Fruit fly (Drosophila melanogaster): Measurements from ENCODE around the gene p130CAS.
A peak's percentile ranks its signal among the peaks of the same experiment; 100 is the strongest.

The p130CAS gene

dm6 chr3L:129311-129816, 23.3 kb upstream of the p130CAS start, which contains the start of gene Pdk1 (continued):
- TF ChIP-seq exex (tag; optimal IDR thresholded peaks at IDR 0.05) (peak; percentile 27), cwo (GFP tag; optimal IDR thresholded peaks at IDR 0.05) (peak; percentile 8), CG1603 (tag; optimal IDR thresholded peaks at IDR 0.05) (peak; percentile 60), eve (GFP tag; optimal IDR thresholded peaks at IDR 0.05) (peak in 1 of 2 experiments; percentile 76), CG3163 (GFP tag; optimal IDR thresholded peaks at IDR 0.05) (peak; percentile 79), NfI (GFP tag; optimal IDR thresholded peaks at IDR 0.05) (peak; percentile 1), Dip2 (GFP tag; IDR thresholded peaks at IDR 0.05) (no peak), ara (GFP tag; IDR thresholded peaks at IDR 0.05) (0 out of 2 replicates have a peak, but pooled peaks have one; percentile 29), CG11398 (GFP tag; optimal IDR thresholded peaks at IDR 0.05) (peak; percentile 38), insv (GFP tag; optimal IDR thresholded peaks at IDR 0.05) (peak in 1 of 2 experiments; percentile 82), lola (GFP tag; optimal IDR thresholded peaks at IDR 0.05) (no peak), CG16863 (GFP tag; optimal IDR thresholded peaks at IDR 0.05) (no peak), CG5245 (GFP tag; optimal IDR thresholded peaks at IDR 0.05) (no peak), Lpt (GFP tag; optimal IDR thresholded peaks at IDR 0.05) (no peak), Dad (GFP tag; optimal IDR thresholded peaks at IDR 0.05) (no peak), YL-1 (GFP tag; optimal IDR thresholded peaks at IDR 0.05) (peak; percentile 11), MESR4 (GFP tag; optimal IDR thresholded peaks at IDR 0.05) (no peak), CG4854 (GFP tag; optimal IDR thresholded peaks at IDR 0.05) (no peak), H15 (GFP tag; IDR thresholded peaks at IDR 0.05) (no peak), CG17912 (GFP tag; optimal IDR thresholded peaks at IDR 0.05) (peak; percentile 39), CG10462 (GFP tag; optimal IDR thresholded peaks at IDR 0.05) (no peak), tin (GFP tag; optimal IDR thresholded peaks at IDR 0.05) (no peak), CG6254 (GFP tag; optimal IDR thresholded peaks at IDR 0.05) (no peak), CG17568 (GFP tag; optimal IDR thresholded peaks at IDR 0.05) (peak; percentile 36), Hmr (GFP tag; optimal IDR thresholded peaks at IDR 0.05) (peak; percentile 51), ATbp (GFP tag; optimal IDR thresholded peaks at IDR 0.05) (no peak), grau (tag; optimal IDR thresholded peaks at IDR 0.05) (peak; percentile 32), Camta (GFP tag; optimal IDR thresholded peaks at IDR 0.05) (no peak), CG13424 (tag; optimal IDR thresholded peaks at IDR 0.05) (no peak), z (GFP tag; IDR thresholded peaks at IDR 0.05) (peak; percentile 78; the same call in 2 of the 3 replicates), luna (GFP tag; optimal IDR thresholded peaks at IDR 0.05) (no peak), Med (GFP tag) (peak; percentile 93), hkb (optimal IDR thresholded peaks at IDR 0.05) (no peak), hkb (GFP tag; IDR thresholded peaks at IDR 0.05) (peak; percentile 56), dysf (GFP tag; IDR thresholded peaks at IDR 0.05) (no peak), HLH4C (GFP tag; IDR thresholded peaks at IDR 0.05; ENCODE audit: partially characterized antibody) (no peak), bsh (GFP tag; optimal IDR thresholded peaks at IDR 0.05) (no peak), CG16815 (GFP tag; optimal IDR thresholded peaks at IDR 0.05) (no peak), sug (tag; optimal IDR thresholded peaks at IDR 0.05) (peak; percentile 29), aop (GFP tag; IDR thresholded peaks at IDR 0.05) (peak; percentile 31; the same call in 1 of the 2 replicates), schlank (tag; optimal IDR thresholded peaks at IDR 0.05) (peak; percentile 29), CG34224 (GFP tag; IDR thresholded peaks at IDR 0.05; ENCODE audit: partially characterized antibody) (no peak), GATAe (GFP tag; conservative IDR thresholded peaks at IDR 0.05) (no peak), Tbp (GFP tag; optimal IDR thresholded peaks at IDR 0.05) (no peak), Dp (GFP tag; optimal IDR thresholded peaks at IDR 0.05) (peak; percentile 29), CG42726 (GFP tag; IDR thresholded peaks at IDR 0.05; ENCODE audit: partially characterized antibody) (peak; percentile 81), Ssrp (tag; optimal IDR thresholded peaks at IDR 0.05) (no peak), jumu (GFP tag; optimal IDR thresholded peaks at IDR 0.05) (no peak), CG10274 (GFP tag; optimal IDR thresholded peaks at IDR 0.05) (no peak), Dbx (GFP tag; IDR thresholded peaks at IDR 0.05) (peak; percentile 65; the same call in 2 of the 3 replicates)

Data from whole organism, embryonic.